Worm (Caenorhabditis elegans) whole organism, L4 larva: ENCODE measurements around the gene his-71.

Experiments
- D1046.2 ChIP-seq: fragments of 200-800 bp; sonication (Bioruptor generic); IDR thresholded peaks from 2 replicates; pipeline ENCODE4 v1.3.6; 2022; ENCODE audit warnings: missing genetic modification characterization, missing compliant biosample characterization
- F44E2.7 ChIP-seq: fragments of 200-800 bp; sonication (Bioruptor generic); IDR thresholded peaks from 2 replicates; pipeline ENCODE4 v2.1.2; 2022; ENCODE audit warnings: missing genetic modification characterization, missing compliant biosample characterization
- ama-1 ChIP-seq: fragments of 150-350 bp; optimal IDR thresholded peaks from 2 replicates; lab custom pipeline; 2014; ENCODE audit warnings: inconsistent platforms, mixed read lengths
- attf-4 ChIP-seq: sonication (generic microtip); optimal IDR thresholded peaks from 3 replicates; lab custom pipeline; 2017; ENCODE audit warnings: missing biosample characterization, missing genetic modification characterization
- ceh-62 ChIP-seq: sonication (generic microtip); optimal IDR thresholded peaks from 2 replicates; lab custom pipeline; 2017; ENCODE audit warnings: missing biosample characterization, missing genetic modification characterization
- dpl-1 ChIP-seq: fragments of 150-350 bp; optimal IDR thresholded peaks from 2 replicates; lab custom pipeline; 2014; ENCODE audit warnings: missing biosample characterization, missing genetic modification reagents, missing genetic modification characterization
- hlh-30 ChIP-seq: sonication (generic microtip); optimal IDR thresholded peaks from 2 replicates; lab custom pipeline; 2017; ENCODE audit warnings: antibody characterized with exemption, mild to moderate bottlenecking, missing genetic modification characterization, missing compliant biosample characterization; ENCODE audit not compliant: insufficient read depth
- lin-15B ChIP-seq: fragments of 150-350 bp; sonication (generic microtip); optimal IDR thresholded peaks from 3 replicates; lab custom pipeline; 2014; ENCODE audit warnings: missing biosample characterization, missing genetic modification characterization
- mep-1 ChIP-seq: fragments of 150-350 bp; sonication (generic microtip); optimal IDR thresholded peaks from 3 replicates; lab custom pipeline; 2014; ENCODE audit warnings: missing biosample characterization, missing genetic modification characterization
- nhr-25 ChIP-seq: sonication (generic microtip); optimal IDR thresholded peaks from 2 replicates; lab custom pipeline; 2017; ENCODE audit warnings: missing genetic modification characterization, mild to moderate bottlenecking, missing compliant biosample characterization, antibody characterized with exemption, moderate library complexity, borderline replicate concordance; ENCODE audit not compliant: insufficient read depth
- nhr-28 ChIP-seq: fragments of 150-350 bp; optimal IDR thresholded peaks from 2 replicates; lab custom pipeline; 2014; ENCODE audit warnings: missing biosample characterization, missing genetic modification characterization
- pqm-1 ChIP-seq: sonication (generic microtip); optimal IDR thresholded peaks from 2 replicates; lab custom pipeline; 2017; ENCODE audit warnings: missing biosample characterization, missing genetic modification characterization
- unc-62 ChIP-seq, 3 experiments: fragments of 150-350 bp in 1 of 3; sonication (generic microtip); optimal IDR thresholded peaks in 2 of 3; peaks in 1 of 3; 1 replicate in 1 of 3; 2 replicates in 2 of 3; lab custom pipeline; 2014 to 2017; ENCODE audit warnings: missing biosample characterization in 3 of 3, missing genetic modification characterization in 3 of 3, missing genetic modification reagents in 3 of 3, missing genotype in 1 of 3

DNA sequence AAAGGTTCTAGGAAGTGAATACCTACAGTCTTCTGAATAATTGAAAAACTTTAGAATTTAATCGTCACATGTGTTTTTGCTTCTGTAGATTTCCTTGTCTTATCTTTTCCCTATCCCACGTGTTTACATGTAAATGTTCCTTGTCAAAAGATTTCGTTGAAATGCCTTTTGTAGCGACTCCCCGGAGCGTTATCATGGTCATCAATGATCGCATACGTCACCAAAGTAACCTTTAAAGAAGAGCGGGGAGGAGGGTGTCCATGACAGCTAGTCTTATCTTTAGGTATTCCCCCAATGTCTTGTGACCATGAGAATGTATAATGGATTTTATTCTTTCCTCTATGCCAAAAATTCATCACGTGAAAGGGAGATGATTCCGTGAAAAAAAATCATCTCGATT is 5.0 kb upstream of the his-71 start:
- TF ChIP-seq pqm-1 (tag; lab: Kevin White, UChicago) (peak; percentile 3), ama-1 (no peak), D1046.2 (GFP tag; lab: Robert Waterston, UW) (no peak), unc-62 (GFP tag; optimal IDR thresholded peaks at IDR 0.05 in 1 of 2; lab: Kevin White, UChicago) (peak in 1 of 2 experiments; percentile 100), unc-62 (tag; optimal IDR thresholded peaks at IDR 0.05; lab: Kevin White, UChicago) (no peak), ceh-62 (no peak), nhr-28 (tag; lab: Kevin White, UChicago) (peak; percentile 63), lin-15B (tag; lab: Kevin White, UChicago) (no peak), attf-4 (no peak), mep-1 (tag; lab: Kevin White, UChicago) (peak; percentile 59), nhr-25 (tag; lab: Kevin White, UChicago) (peak; percentile 83), hlh-30 (peak; percentile 79), F44E2.7 (GFP tag; lab: Robert Waterston, UW) (no peak), dpl-1 (GFP tag; lab: Kevin White, UChicago) (no peak)
